Worm (Caenorhabditis elegans): ENCODE data around the gene fbxb-55.

fbxb-55 gene

DNA sequence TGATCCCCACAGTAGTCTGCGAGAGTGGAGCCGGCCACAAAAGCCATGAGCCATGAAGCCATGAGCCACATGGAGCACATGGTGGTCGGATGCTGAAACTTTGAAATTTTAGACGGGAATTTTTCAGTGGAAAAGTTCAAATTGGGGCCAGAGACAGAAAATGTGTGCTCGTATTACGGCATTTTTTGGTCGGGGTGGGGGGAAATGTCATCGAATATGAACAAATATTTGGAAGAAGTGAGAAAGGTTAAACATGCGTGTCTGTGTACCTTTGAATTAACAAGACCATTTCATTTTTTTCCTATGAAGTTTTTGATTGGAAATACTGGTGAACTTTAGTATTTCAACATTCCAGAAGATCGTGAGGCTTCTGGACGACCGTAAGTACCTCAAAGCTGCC lies 17.0 kb upstream of the fbxb-55 start, which contains the start of gene wrt-5:
TSS of gene wrt-5 (minus strand) at position 101 of the 400 bp plus-strand sequence.
- TF ChIP-seq nhr-6 (tag; optimal IDR thresholded peaks at IDR 0.05) (no peak), ZK546.5 (tag; optimal IDR thresholded peaks at IDR 0.05) (no peak), ztf-11 (tag; optimal IDR thresholded peaks at IDR 0.05) (no peak)

ce11 chrIV:4052274-4052673 lies 16.3 kb upstream of the fbxb-55 start:
- no peak for TF ChIP-seq gmeb-1 (tag; optimal IDR thresholded peaks at IDR 0.05)
- no peak for TF ChIP-seq aly-2 (tag; optimal IDR thresholded peaks at IDR 0.05)
- TF ChIP-seq ama-1 (optimal IDR thresholded peaks at IDR 0.05), result no peak
- TF ChIP-seq nhr-21 (tag; optimal IDR thresholded peaks at IDR 0.05), result no peak
- no peak for TF ChIP-seq nhr-12 (tag; optimal IDR thresholded peaks at IDR 0.05)
- no peak for TF ChIP-seq mbf-1 (tag; optimal IDR thresholded peaks at IDR 0.05)
- no peak for TF ChIP-seq ceh-16 (tag; optimal IDR thresholded peaks at IDR 0.05)
- no peak for TF ChIP-seq nhr-10 (tag; optimal IDR thresholded peaks at IDR 0.05)
- no peak for TF ChIP-seq fos-1 (tag; optimal IDR thresholded peaks at IDR 0.05)
- no peak for TF ChIP-seq crh-2 (tag; optimal IDR thresholded peaks at IDR 0.05)
- TF ChIP-seq lin-13 (GFP tag; optimal IDR thresholded peaks at IDR 0.05), result no peak
- TF ChIP-seq unc-55 (GFP tag; optimal IDR thresholded peaks at IDR 0.05), result no peak
- TF ChIP-seq blmp-1 (tag; optimal IDR thresholded peaks at IDR 0.05; ENCODE audit: insufficient read depth), result no peak
- TF ChIP-seq egl-27 (tag; optimal IDR thresholded peaks at IDR 0.05), result no peak
- no peak for TF ChIP-seq sma-3 (GFP tag; optimal IDR thresholded peaks at IDR 0.05)
- TF ChIP-seq ztf-1 (GFP tag; conservative IDR thresholded peaks at IDR 0.05), result no peak

DNA sequence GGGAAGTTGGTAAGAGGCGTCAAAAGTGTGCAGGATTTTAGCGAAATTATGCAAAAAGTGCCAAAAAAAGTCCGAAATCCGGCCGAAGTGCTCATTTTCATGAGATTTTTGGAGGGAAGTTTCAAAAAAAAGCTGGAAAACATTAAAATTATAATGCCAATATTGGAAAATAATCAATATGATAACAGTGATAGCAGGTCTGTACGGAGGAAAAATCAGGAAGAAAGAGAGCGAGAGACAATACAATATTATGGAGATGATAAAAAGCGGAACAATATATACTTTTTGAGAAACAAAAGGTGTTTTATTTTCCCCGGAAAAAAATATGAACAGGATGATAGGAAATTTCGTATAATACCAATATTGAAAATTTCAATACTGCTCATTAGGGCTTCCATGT lies 15.2 kb upstream of the fbxb-55 start:
- no peak for TF ChIP-seq lin-11 (tag; optimal IDR thresholded peaks at IDR 0.05)
- peak; percentile 15 for TF ChIP-seq fos-1 (tag; optimal IDR thresholded peaks at IDR 0.05)

DNA sequence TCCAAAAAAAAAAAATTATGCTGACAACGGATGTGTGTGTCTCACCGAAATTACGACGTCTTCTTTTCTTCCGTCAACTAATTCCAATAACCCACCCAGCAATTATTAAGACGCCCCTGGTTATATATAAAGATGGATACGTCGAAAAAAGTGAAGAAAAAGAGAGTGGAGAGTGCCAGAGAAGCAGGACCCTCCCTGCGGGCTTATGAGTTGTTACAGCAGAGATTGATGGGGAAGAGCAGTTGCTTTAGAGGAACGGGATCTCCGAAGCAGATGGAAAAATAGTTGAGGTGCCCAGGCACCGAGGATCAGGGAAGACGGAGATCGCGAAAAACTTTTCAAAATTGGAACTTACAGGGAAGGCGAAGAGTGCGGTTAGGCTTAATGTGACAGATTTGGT lies 13.3 kb upstream of the fbxb-55 start:
- TF ChIP-seq unc-62 (GFP tag; optimal IDR thresholded peaks at IDR 0.05), result no peak
- no peak for TF ChIP-seq nhr-21 (tag; optimal IDR thresholded peaks at IDR 0.05)
- no peak for TF ChIP-seq elt-3 (tag; optimal IDR thresholded peaks at IDR 0.05)
- no peak for TF ChIP-seq Y55F3AM.14 (GFP tag; optimal IDR thresholded peaks at IDR 0.05)
- no peak for TF ChIP-seq peb-1 (tag; optimal IDR thresholded peaks at IDR 0.05)
- no peak for TF ChIP-seq mab-5 (tag; optimal IDR thresholded peaks at IDR 0.05)
- TF ChIP-seq nhr-10 (tag; optimal IDR thresholded peaks at IDR 0.05), result no peak
- no peak for TF ChIP-seq fos-1 (tag; optimal IDR thresholded peaks at IDR 0.05)
- no peak for TF ChIP-seq nhr-25 (tag; optimal IDR thresholded peaks at IDR 0.05)
- TF ChIP-seq ztf-11 (tag; optimal IDR thresholded peaks at IDR 0.05), result no peak
- no peak for TF ChIP-seq unc-39 (tag; optimal IDR thresholded peaks at IDR 0.05)
- no peak for TF ChIP-seq ztf-1 (GFP tag; conservative IDR thresholded peaks at IDR 0.05)
- no peak for TF ChIP-seq lsy-2 (tag; optimal IDR thresholded peaks at IDR 0.05)
- no peak for TF ChIP-seq sma-9 (GFP tag; optimal IDR thresholded peaks at IDR 0.05)
- no peak for TF ChIP-seq sma-9 (tag; optimal IDR thresholded peaks at IDR 0.05)
- TF ChIP-seq lin-39 (tag; optimal IDR thresholded peaks at IDR 0.05), result no peak
- TF ChIP-seq snpc-4 (tag; optimal IDR thresholded peaks at IDR 0.05), result no peak
- no peak for TF ChIP-seq sma-3 (GFP tag; optimal IDR thresholded peaks at IDR 0.05)
- TF ChIP-seq aly-2 (tag; optimal IDR thresholded peaks at IDR 0.05), result no peak

DNA sequence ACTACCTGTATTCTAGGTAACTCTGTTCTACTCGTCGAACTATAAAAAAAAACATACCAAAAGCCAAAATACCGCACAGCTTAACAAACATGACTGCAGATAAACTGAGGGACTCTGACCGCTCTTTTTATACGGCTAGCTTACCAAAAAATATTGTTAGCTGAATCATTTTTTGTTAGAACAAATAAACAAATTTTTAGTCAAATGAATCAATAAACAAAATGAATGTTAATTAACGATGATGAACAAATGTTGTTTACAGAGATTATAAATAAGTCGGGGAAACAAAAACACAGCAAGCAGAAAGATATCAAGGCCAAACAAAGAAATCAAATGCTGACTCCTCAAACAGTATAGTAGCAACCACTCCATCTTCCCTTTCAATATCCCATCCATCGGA lies 5.0 kb upstream of the fbxb-55 start, which contains the start of gene ilys-6:
TSS of gene ilys-6 (minus strand) at position 101 of the 400 bp plus-strand sequence.
- TF ChIP-seq F13H6.1 (tag; optimal IDR thresholded peaks at IDR 0.05) (no peak), sma-3 (GFP tag; optimal IDR thresholded peaks at IDR 0.05) (no peak), nhr-6 (tag; optimal IDR thresholded peaks at IDR 0.05) (no peak), nhr-25 (tag; optimal IDR thresholded peaks at IDR 0.05) (no peak), unc-39 (tag; optimal IDR thresholded peaks at IDR 0.05) (no peak), nhr-21 (tag; optimal IDR thresholded peaks at IDR 0.05) (no peak), nhr-129 (tag; optimal IDR thresholded peaks at IDR 0.05) (no peak), ztf-1 (GFP tag; conservative IDR thresholded peaks at IDR 0.05) (no peak), R02D3.7 (tag; optimal IDR thresholded peaks at IDR 0.05) (no peak), blmp-1 (tag; optimal IDR thresholded peaks at IDR 0.05; ENCODE audit: insufficient read depth) (no peak), snpc-4 (tag; optimal IDR thresholded peaks at IDR 0.05) (no peak), C34F6.9 (tag; optimal IDR thresholded peaks at IDR 0.05) (no peak), nhr-12 (tag; optimal IDR thresholded peaks at IDR 0.05) (no peak), nhr-23 (tag; optimal IDR thresholded peaks at IDR 0.05) (no peak), unc-55 (GFP tag; optimal IDR thresholded peaks at IDR 0.05) (no peak), ZK546.5 (tag; optimal IDR thresholded peaks at IDR 0.05) (no peak), fos-1 (tag; optimal IDR thresholded peaks at IDR 0.05) (no peak)
